Worm (Caenorhabditis elegans) whole organism, L3 larva: ENCODE measurements around the gene scl-5.

ENCODE experiments used
- R02D3.7 ChIP-seq: fragments of 150-350 bp; optimal IDR thresholded peaks from 2 replicates; lab custom pipeline; 2014; ENCODE audit warnings: missing biosample characterization, missing genetic modification characterization
- ZK546.5 ChIP-seq: sonication (generic microtip); optimal IDR thresholded peaks from 2 replicates; lab custom pipeline; 2017; ENCODE audit warnings: missing biosample characterization, missing genetic modification characterization
- aly-2 ChIP-seq: fragments of 150-350 bp; optimal IDR thresholded peaks from 2 replicates; lab custom pipeline; 2014; ENCODE audit warnings: missing biosample characterization, missing genetic modification characterization
- ceh-16 ChIP-seq: sonication (generic microtip); optimal IDR thresholded peaks from 2 replicates; lab custom pipeline; 2017; ENCODE audit warnings: missing biosample characterization, missing genetic modification characterization
- ceh-28 ChIP-seq: fragments of 150-350 bp; optimal IDR thresholded peaks from 2 replicates; lab custom pipeline; 2014; ENCODE audit warnings: missing biosample characterization, missing genetic modification reagents, missing genetic modification characterization
- ceh-82 ChIP-seq: fragments of 150-350 bp; optimal IDR thresholded peaks from 2 replicates; lab custom pipeline; 2014; ENCODE audit warnings: missing biosample characterization, missing genetic modification characterization
- ceh-9 ChIP-seq: sonication (generic microtip); optimal IDR thresholded peaks from 2 replicates; lab custom pipeline; 2018; ENCODE audit warnings: missing biosample characterization, missing genetic modification characterization
- egl-27 ChIP-seq: sonication (generic microtip); optimal IDR thresholded peaks from 4 replicates; lab custom pipeline; 2017; ENCODE audit warnings: missing biosample characterization, missing genetic modification reagents, missing genetic modification characterization
- egl-5 ChIP-seq: fragments of 150-350 bp; optimal IDR thresholded peaks from 2 replicates; lab custom pipeline; 2017; ENCODE audit warnings: missing biosample characterization, missing genetic modification reagents, missing genetic modification characterization, inconsistent platforms
- elt-1 ChIP-seq: fragments of 150-350 bp; optimal IDR thresholded peaks from 2 replicates; lab custom pipeline; 2014; ENCODE audit warnings: missing biosample characterization, missing genetic modification characterization
- elt-2 ChIP-seq: sonication (generic microtip); optimal IDR thresholded peaks from 2 replicates; lab custom pipeline; 2016; ENCODE audit warnings: missing genetic modification reagents, mild to moderate bottlenecking, missing genetic modification characterization, missing compliant biosample characterization
- elt-3 ChIP-seq, 3 experiments: fragments of 150-350 bp in 1 of 3; sonication (generic microtip) in 2 of 3; optimal IDR thresholded peaks; 2 replicates in 2 of 3; 4 replicates in 1 of 3; lab custom pipeline; 2014 to 2017; ENCODE audit warnings: missing biosample characterization in 3 of 3, missing genetic modification characterization in 3 of 3
- fkh-10 ChIP-seq: sonication (generic microtip); optimal IDR thresholded peaks from 2 replicates; lab custom pipeline; 2017; ENCODE audit warnings: missing biosample characterization, missing genetic modification reagents, missing genetic modification characterization
- fos-1 ChIP-seq: fragments of 150-350 bp; optimal IDR thresholded peaks from 2 replicates; lab custom pipeline; 2014; ENCODE audit warnings: missing biosample characterization, missing genetic modification characterization
- hmg-11 ChIP-seq: sonication (generic microtip); optimal IDR thresholded peaks from 2 replicates; lab custom pipeline; 2016; ENCODE audit warnings: missing genetic modification characterization, missing compliant biosample characterization
- lin-39 ChIP-seq: fragments of 150-350 bp; optimal IDR thresholded peaks from 2 replicates; lab custom pipeline; 2018; ENCODE audit warnings: missing biosample characterization, missing genetic modification reagents, missing genetic modification characterization
- lsy-12 ChIP-seq: sonication (generic microtip); optimal IDR thresholded peaks from 2 replicates; lab custom pipeline; 2016; ENCODE audit warnings: mild to moderate bottlenecking, missing genetic modification characterization, missing compliant biosample characterization
- mdl-1 ChIP-seq: fragments of 150-350 bp; optimal IDR thresholded peaks from 2 replicates; lab custom pipeline; 2014; ENCODE audit warnings: missing biosample characterization, missing genetic modification characterization
- mml-1 ChIP-seq: fragments of 150-350 bp; sonication (generic microtip); optimal IDR thresholded peaks from 3 replicates; lab custom pipeline; 2014; ENCODE audit warnings: missing biosample characterization, missing genetic modification characterization
- nfya-1 ChIP-seq: sonication (generic microtip); optimal IDR thresholded peaks from 2 replicates; lab custom pipeline; 2017; ENCODE audit warnings: missing genetic modification characterization, mild to moderate bottlenecking, missing compliant biosample characterization, antibody characterized with exemption, moderate library complexity; ENCODE audit not compliant: insufficient read depth
- nhr-11 ChIP-seq: fragments of 150-350 bp; optimal IDR thresholded peaks from 2 replicates; lab custom pipeline; 2014; ENCODE audit warnings: missing biosample characterization, missing genetic modification characterization
- nhr-23 ChIP-seq: fragments of 150-350 bp; optimal IDR thresholded peaks from 2 replicates; lab custom pipeline; 2014; ENCODE audit warnings: missing biosample characterization, missing genetic modification reagents, missing genetic modification characterization
- nhr-25 ChIP-seq: sonication (generic microtip); optimal IDR thresholded peaks from 2 replicates; lab custom pipeline; 2017; ENCODE audit warnings: missing biosample characterization, missing genetic modification characterization
- nhr-28 ChIP-seq: fragments of 150-350 bp; optimal IDR thresholded peaks from 2 replicates; lab custom pipeline; 2014; ENCODE audit warnings: missing biosample characterization, missing genetic modification characterization
- nhr-43 ChIP-seq: sonication (generic microtip); optimal IDR thresholded peaks from 2 replicates; lab custom pipeline; 2016; ENCODE audit warnings: mild to moderate bottlenecking, missing genetic modification characterization, missing compliant biosample characterization; ENCODE audit not compliant: poor library complexity, severe bottlenecking
- nhr-77 ChIP-seq: fragments of 150-350 bp; optimal IDR thresholded peaks from 2 replicates; lab custom pipeline; 2014; ENCODE audit warnings: missing biosample characterization, missing genetic modification characterization
- pha-4 ChIP-seq: fragments of 150-350 bp; optimal IDR thresholded peaks from 2 replicates; lab custom pipeline; 2014; ENCODE audit warnings: missing biosample characterization, missing genetic modification reagents, missing genetic modification characterization
- pqm-1 ChIP-seq: fragments of 150-350 bp; optimal IDR thresholded peaks from 2 replicates; lab custom pipeline; 2017; ENCODE audit warnings: missing biosample characterization, missing genetic modification characterization, inconsistent platforms
- sea-2 ChIP-seq: fragments of 150-350 bp; sonication (generic microtip); optimal IDR thresholded peaks from 4 replicates; lab custom pipeline; 2014; ENCODE audit warnings: missing biosample characterization, missing genetic modification reagents, missing genetic modification characterization
- snpc-4 ChIP-seq: fragments of 150-350 bp; optimal IDR thresholded peaks from 2 replicates; lab custom pipeline; 2014; ENCODE audit warnings: missing biosample characterization, missing genetic modification characterization
- tbx-2 ChIP-seq: sonication (generic microtip); optimal IDR thresholded peaks from 2 replicates; lab custom pipeline; 2016; ENCODE audit warnings: mild to moderate bottlenecking, missing genetic modification characterization, missing compliant biosample characterization
- unc-39 ChIP-seq: sonication (generic microtip); optimal IDR thresholded peaks from 4 replicates; lab custom pipeline; 2017; ENCODE audit warnings: missing biosample characterization, missing genetic modification characterization
- unc-62 ChIP-seq: fragments of 150-350 bp; sonication (generic microtip); optimal IDR thresholded peaks from 4 replicates; lab custom pipeline; 2014; ENCODE audit warnings: missing biosample characterization, missing genetic modification reagents, missing genetic modification characterization
- zag-1 ChIP-seq: fragments of 150-350 bp; optimal IDR thresholded peaks from 2 replicates; lab custom pipeline; 2014; ENCODE audit warnings: missing biosample characterization, missing genetic modification characterization
- ztf-11 ChIP-seq: fragments of 150-350 bp; optimal IDR thresholded peaks from 2 replicates; lab custom pipeline; 2014; ENCODE audit warnings: missing biosample characterization, missing genetic modification characterization

scl-5 gene

ce11 chrIV:13029674-13030466, 33.9 kb upstream of the scl-5 start (continued):
- TF ChIP-seq unc-62 (GFP tag; lab: Kevin White, UChicago) (no peak), unc-39 (tag; lab: Kevin White, UChicago) (no peak), fkh-10 (no peak), ceh-28 (tag; lab: Kevin White, UChicago) (no peak), elt-1 (tag; lab: Kevin White, UChicago) (no peak), lsy-12 (tag; lab: Kevin White, UChicago) (peak; percentile 5), ZK546.5 (tag; lab: Kevin White, UChicago) (no peak), nhr-77 (no peak), nhr-23 (tag; lab: Kevin White, UChicago) (peak; percentile 4), mdl-1 (tag; lab: Kevin White, UChicago) (no peak), nhr-43 (tag; lab: Kevin White, UChicago) (no peak), egl-27 (tag; lab: Kevin White, UChicago) (no peak), mml-1 (tag; lab: Kevin White, UChicago) (no peak), nhr-28 (tag; lab: Kevin White, UChicago) (no peak), sea-2 (GFP tag; lab: Kevin White, UChicago) (no peak), ztf-11 (tag; lab: Kevin White, UChicago) (no peak)

DNA sequence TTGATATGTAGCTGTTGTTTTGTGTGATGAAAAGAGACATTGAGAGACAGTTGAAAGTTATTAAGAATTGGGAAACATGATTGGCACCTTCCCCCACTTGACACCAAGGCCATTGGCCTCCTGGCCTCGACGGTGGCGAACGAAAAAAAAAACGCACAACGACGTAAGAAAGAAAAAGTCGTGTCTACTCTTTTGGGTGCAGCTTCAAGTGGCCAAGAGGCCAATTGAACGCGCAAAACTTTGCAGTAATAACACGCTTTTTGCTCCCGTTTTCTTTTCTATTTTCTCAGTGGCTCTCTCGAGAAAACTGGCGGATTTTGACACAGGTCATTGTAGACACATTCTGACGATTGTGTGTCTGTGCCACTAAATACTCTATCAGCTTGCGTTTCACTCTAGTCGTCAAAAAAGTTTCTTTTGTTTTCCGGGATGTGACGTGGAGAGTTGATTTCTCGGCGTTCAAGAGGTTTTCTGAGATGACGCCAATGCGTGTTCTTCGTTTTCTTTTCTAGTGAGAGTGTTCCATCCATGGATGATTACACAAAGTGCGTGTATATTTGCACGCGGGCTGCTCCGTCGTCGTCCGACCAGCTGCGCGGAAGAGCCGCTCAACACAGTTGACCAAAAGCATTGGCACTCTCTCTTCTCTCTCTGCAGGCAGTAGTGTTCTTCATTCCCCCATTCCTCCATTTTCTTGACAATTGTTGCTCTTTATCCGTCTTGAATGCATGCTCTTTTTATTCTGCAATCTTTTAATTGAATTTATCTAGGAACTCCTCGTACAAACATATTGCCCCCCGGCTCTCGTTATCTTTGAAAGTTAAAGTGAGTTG, 33.1 kb upstream of the scl-5 start:
- no peak for TF ChIP-seq R02D3.7 (tag; lab: Kevin White, UChicago)
- no peak for TF ChIP-seq lin-39 (tag; lab: Kevin White, UChicago)
- TF ChIP-seq tbx-2 (tag; lab: Kevin White, UChicago), result no peak
- no peak for TF ChIP-seq hmg-11
- TF ChIP-seq ceh-16 (tag; lab: Kevin White, UChicago), result no peak
- no peak for TF ChIP-seq sea-2 (GFP tag; lab: Kevin White, UChicago)
- TF ChIP-seq snpc-4 (tag; lab: Kevin White, UChicago), result no peak
- TF ChIP-seq zag-1 (tag; lab: Kevin White, UChicago), result no peak
- TF ChIP-seq pqm-1 (tag; lab: Kevin White, UChicago), result no peak
- TF ChIP-seq ceh-9, result no peak
- peak; percentile 18 for TF ChIP-seq nfya-1
- TF ChIP-seq nhr-25, result peak; percentile 54
- no peak for TF ChIP-seq aly-2 (tag; lab: Kevin White, UChicago)
- no peak for TF ChIP-seq fos-1
- no peak for TF ChIP-seq unc-39 (tag; lab: Kevin White, UChicago)
- TF ChIP-seq ceh-82 (tag; lab: Kevin White, UChicago), result no peak
- no peak for TF ChIP-seq egl-5
- no peak for TF ChIP-seq elt-2 (tag; lab: Kevin White, UChicago)
- TF ChIP-seq fkh-10, result no peak
- TF ChIP-seq pha-4 (tag; lab: Kevin White, UChicago), result peak; percentile 15
- no peak for TF ChIP-seq elt-3 (tag; optimal IDR thresholded peaks at IDR 0.05; lab: Kevin White, UChicago)

DNA sequence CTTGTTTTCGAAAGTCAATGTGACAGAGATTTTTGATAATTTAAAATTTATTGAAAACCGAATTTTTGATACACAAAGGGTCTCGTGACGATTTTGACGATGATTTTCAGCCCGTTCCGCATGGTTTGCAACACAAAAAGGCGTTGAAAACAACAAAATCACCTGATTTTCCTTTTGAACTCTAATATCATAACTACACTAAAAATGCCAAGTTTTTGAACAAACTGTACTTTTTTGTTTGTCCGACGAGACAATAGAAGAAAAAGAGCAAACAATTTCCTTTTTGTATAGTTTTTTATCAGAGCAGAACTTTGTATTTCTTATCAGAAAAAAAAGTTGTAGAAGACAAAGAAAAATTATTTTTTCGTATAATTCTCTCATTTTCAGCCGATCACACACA, 31.7 kb upstream of the scl-5 start:
- no peak for TF ChIP-seq elt-1 (tag; lab: Kevin White, UChicago)
- TF ChIP-seq pqm-1 (tag; lab: Kevin White, UChicago), result peak; percentile 43
- no peak for TF ChIP-seq nhr-23 (tag; lab: Kevin White, UChicago)
- peak; percentile 59 for TF ChIP-seq elt-2 (tag; lab: Kevin White, UChicago)
- TF ChIP-seq lsy-12 (tag; lab: Kevin White, UChicago), result no peak
- TF ChIP-seq fkh-10, result no peak
- TF ChIP-seq pha-4 (tag; lab: Kevin White, UChicago), result peak; percentile 64

DNA sequence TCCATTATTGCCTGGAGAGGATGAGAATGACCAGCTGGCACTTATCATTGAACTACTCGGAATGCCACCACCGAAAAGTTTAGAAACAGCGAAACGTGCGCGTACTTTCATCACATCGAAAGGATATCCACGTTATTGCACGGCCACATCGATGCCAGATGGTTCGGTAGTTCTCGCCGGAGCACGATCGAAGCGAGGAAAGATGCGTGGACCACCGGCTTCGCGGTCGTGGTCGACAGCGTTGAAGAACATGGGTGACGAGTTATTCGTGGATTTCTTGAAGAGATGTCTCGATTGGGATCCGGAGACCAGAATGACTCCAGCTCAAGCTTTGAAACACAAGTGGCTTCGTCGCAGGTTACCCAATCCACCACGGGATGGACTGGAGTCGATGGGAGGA, 30.3 kb upstream of the scl-5 start:
- TF ChIP-seq pha-4 (tag; lab: Kevin White, UChicago) (no peak), R02D3.7 (tag; lab: Kevin White, UChicago) (no peak), nhr-28 (tag; lab: Kevin White, UChicago) (no peak), elt-1 (tag; lab: Kevin White, UChicago) (no peak), nhr-11 (tag; lab: Kevin White, UChicago) (no peak), egl-27 (tag; lab: Kevin White, UChicago) (no peak)
